In the genomic region with DNA sequence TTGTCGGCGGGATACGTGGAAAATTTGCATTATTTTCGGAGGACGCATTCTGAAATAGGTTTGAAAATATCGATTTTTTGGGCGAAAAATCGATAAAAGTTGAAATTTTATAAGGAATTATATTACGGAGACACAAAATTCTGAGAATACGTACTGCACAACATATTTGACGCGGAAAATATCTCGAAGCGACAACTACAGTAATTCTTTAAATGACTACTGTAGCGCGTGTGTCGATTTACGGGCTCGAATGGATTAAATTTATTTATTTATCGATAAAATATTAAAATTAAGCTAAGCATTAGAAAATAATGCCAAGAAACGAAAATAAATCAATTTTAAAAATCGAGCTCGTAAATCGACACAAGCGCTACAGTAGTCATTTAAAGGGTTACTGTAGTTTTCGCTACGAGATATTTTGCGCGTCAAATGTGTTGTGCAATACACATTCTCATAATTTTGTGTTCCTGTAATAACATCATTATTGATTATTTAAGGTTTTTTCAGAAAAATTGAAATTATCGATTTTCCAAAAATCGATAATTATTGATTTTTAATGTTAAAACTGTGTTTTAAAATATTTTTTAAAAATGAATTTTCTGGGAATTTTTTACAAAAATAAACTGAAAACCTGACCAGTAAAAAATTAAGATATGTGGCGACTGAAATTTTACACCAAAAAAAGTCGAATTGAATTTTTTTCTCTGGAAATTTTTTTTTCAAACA, we compare ENCODE assay signal across 5 worm cellular contexts.
TF ChIP-seq lines count a peak whose summit lies in the region.

Gene polg-1 (minus strand): TSS at position 51 of the 726 bp plus-strand sequence.

TF ChIP-seq in whole organism, L3 larva, 47 proteins besides CTCF, POLR2A, EP300 and RAD21:
- TF ChIP-seq ceh-16 (tag; optimal IDR thresholded peaks at IDR 0.05; lab: Kevin White, UChicago) (no peak), ceh-28 (tag; optimal IDR thresholded peaks at IDR 0.05; lab: Kevin White, UChicago) (peak; percentile 88)

TF ChIP-seq in whole organism, L4 larva, 104 proteins besides CTCF, POLR2A, EP300 and RAD21:
- TF ChIP-seq ceh-28 (tag; optimal IDR thresholded peaks at IDR 0.05; lab: Kevin White, UChicago) = peak; percentile 76
- no peak for TF ChIP-seq ceh-44 (GFP tag; IDR thresholded peaks at IDR 0.05; lab: Robert Waterston, UW)

TF ChIP-seq in whole organism, late embryonic, 69 proteins besides CTCF, POLR2A, EP300 and RAD21:
- TF ChIP-seq hlh-8 (tag; optimal IDR thresholded peaks at IDR 0.05; lab: Kevin White, UChicago) = no peak
- TF ChIP-seq ceh-48 (tag; optimal IDR thresholded peaks at IDR 0.05; lab: Kevin White, UChicago) = peak; percentile 4

TF ChIP-seq in whole organism, midembryonic, 9 proteins besides CTCF, POLR2A, EP300 and RAD21:
- TF ChIP-seq tab-1 (GFP tag; IDR thresholded peaks at IDR 0.05; lab: Robert Waterston, UW) (no peak), cog-1 (tag; optimal IDR thresholded peaks at IDR 0.05; lab: Kevin White, UChicago) (no peak), ztf-29 (GFP tag; IDR thresholded peaks at IDR 0.05; lab: Robert Waterston, UW) (no peak), T22C8.4 (GFP tag; IDR thresholded peaks at IDR 0.05; lab: Robert Waterston, UW) (peak; percentile 80), klf-2 (GFP tag; conservative IDR thresholded peaks at IDR 0.05; lab: Robert Waterston, UW) (0 out of 2 replicates have a peak, but pooled peaks have one; percentile 21)
TF ChIP-seq in whole organism, midembryonic: peak in this region for 2.

TF ChIP-seq in whole organism, young adult, 124 proteins besides CTCF, POLR2A, EP300 and RAD21:
- TF ChIP-seq unc-62 (GFP tag; optimal IDR thresholded peaks at IDR 0.05; lab: Kevin White, UChicago) (no peak), lsl-1 (GFP tag; optimal IDR thresholded peaks at IDR 0.05; lab: Kevin White, UChicago) (peak; percentile 46)
